Worm (Caenorhabditis elegans) whole organism, L4 larva: Measurements from ENCODE around the gene asns-2.
"Not testable (repeated sequence)": the region's sequence is repeated elsewhere in the genome, so short reads cannot be mapped to it uniquely, and the experiment has no call there.

Experiments
- F10B5.3 ChIP-seq: sonication (generic microtip); optimal IDR thresholded peaks from 2 replicates; lab custom pipeline; 2016; ENCODE audit warnings: mild to moderate bottlenecking, missing genetic modification characterization, missing compliant biosample characterization
- T20F7.1 ChIP-seq: fragments of 200-800 bp; sonication (Bioruptor generic); optimal IDR thresholded peaks from 2 replicates; lab custom pipeline; 2018; ENCODE audit warnings: mild to moderate bottlenecking, missing genetic modification characterization, missing compliant biosample characterization
- T26A8.4 ChIP-seq: fragments of 200-800 bp; sonication (Bioruptor generic); IDR thresholded peaks from 2 replicates; pipeline ENCODE4 v1.3.6; 2022; ENCODE audit warnings: missing genetic modification characterization, missing compliant biosample characterization
- Y105C5A.15 ChIP-seq: fragments of 200-800 bp; sonication (Bioruptor generic); IDR thresholded peaks from 2 replicates; pipeline ENCODE4 v1.3.6; 2022; ENCODE audit warnings: missing genetic modification characterization, missing compliant biosample characterization
- Y48G9A.11 ChIP-seq: fragments of 200-800 bp; sonication (Bioruptor generic); IDR thresholded peaks from 2 replicates; pipeline ENCODE4 v1.3.6; 2022; ENCODE audit warnings: missing genetic modification reagents, missing genetic modification characterization, missing compliant biosample characterization
- ZK546.5 ChIP-seq, 2 experiments: sonication (generic microtip); optimal IDR thresholded peaks; 2 replicates each; lab custom pipeline; 2017; ENCODE audit warnings: missing biosample characterization in 2 of 2, missing genetic modification characterization in 2 of 2
- aly-2 ChIP-seq: sonication (generic microtip); optimal IDR thresholded peaks from 2 replicates; lab custom pipeline; 2018; ENCODE audit warnings: missing biosample characterization, missing genetic modification characterization
- arid-1 ChIP-seq: fragments of 200-800 bp; sonication (Bioruptor generic); conservative IDR thresholded peaks from 2 replicates; pipeline ENCODE4 v1.3.6; 2022; ENCODE audit warnings: missing genetic modification reagents, missing genetic modification characterization, missing compliant biosample characterization
- ceh-28 ChIP-seq: fragments of 150-350 bp; optimal IDR thresholded peaks from 2 replicates; lab custom pipeline; 2014; ENCODE audit warnings: missing biosample characterization, missing genetic modification reagents, missing genetic modification characterization
- daf-8 ChIP-seq: fragments of 200-800 bp; sonication (Bioruptor generic); IDR thresholded peaks from 2 replicates; pipeline ENCODE4 v1.3.6; 2022; ENCODE audit warnings: missing genetic modification characterization, missing compliant biosample characterization
- dmd-6 ChIP-seq: fragments of 200-800 bp; sonication (Bioruptor generic); IDR thresholded peaks from 2 replicates; pipeline ENCODE4 v1.3.6; 2022; ENCODE audit warnings: missing genetic modification reagents, missing genetic modification characterization, missing compliant biosample characterization
- dpl-1 ChIP-seq: fragments of 150-350 bp; optimal IDR thresholded peaks from 2 replicates; lab custom pipeline; 2014; ENCODE audit warnings: missing biosample characterization, missing genetic modification reagents, missing genetic modification characterization
- duxl-1 ChIP-seq: sonication (generic microtip); optimal IDR thresholded peaks from 2 replicates; lab custom pipeline; 2016; ENCODE audit warnings: mild to moderate bottlenecking, missing genetic modification characterization, moderate library complexity, missing compliant biosample characterization; ENCODE audit not compliant: poor library complexity
- fkh-10 ChIP-seq: fragments of 150-350 bp; optimal IDR thresholded peaks from 2 replicates; lab custom pipeline; 2014; ENCODE audit warnings: missing biosample characterization, missing genetic modification reagents, missing genetic modification characterization
- hif-1 ChIP-seq, 2 experiments: sonication (generic microtip); optimal IDR thresholded peaks; 2 replicates each; lab custom pipeline; 2016 to 2017; ENCODE audit warnings: missing compliant biosample characterization in 2 of 2, missing genetic modification characterization in 2 of 2, missing genetic modification reagents in 2 of 2, missing genotype in 2 of 2, mild to moderate bottlenecking in 1 of 2
- hlh-30 ChIP-seq: sonication (generic microtip); optimal IDR thresholded peaks from 2 replicates; lab custom pipeline; 2017; ENCODE audit warnings: antibody characterized with exemption, mild to moderate bottlenecking, missing genetic modification characterization, missing compliant biosample characterization; ENCODE audit not compliant: insufficient read depth
- hmg-1.1 ChIP-seq: fragments of 200-800 bp; sonication (Bioruptor generic); IDR thresholded peaks from 2 replicates; pipeline ENCODE4 v1.3.6; 2022; ENCODE audit warnings: missing genetic modification reagents, missing genetic modification characterization, missing compliant biosample characterization
- lin-1 ChIP-seq: fragments of 200-800 bp; sonication (Bioruptor generic); IDR thresholded peaks from 2 replicates; pipeline ENCODE4 v1.3.6; 2022; ENCODE audit warnings: missing genetic modification reagents, missing genetic modification characterization, missing compliant biosample characterization
- lin-13 ChIP-seq: fragments of 150-350 bp; optimal IDR thresholded peaks from 2 replicates; lab custom pipeline; 2014; ENCODE audit warnings: missing biosample characterization, missing genetic modification reagents, missing genetic modification characterization
- lin-15B ChIP-seq: fragments of 150-350 bp; sonication (generic microtip); optimal IDR thresholded peaks from 3 replicates; lab custom pipeline; 2014; ENCODE audit warnings: missing biosample characterization, missing genetic modification characterization
- lin-29 ChIP-seq: fragments of 200-800 bp; sonication (Bioruptor generic); IDR thresholded peaks from 2 replicates; pipeline ENCODE4 v1.3.6; 2022; ENCODE audit warnings: missing genetic modification reagents, missing genetic modification characterization, missing compliant biosample characterization
- lin-38 ChIP-seq: fragments of 200-800 bp; sonication (Bioruptor generic); IDR thresholded peaks from 2 replicates; pipeline ENCODE4 v1.3.6; 2022; ENCODE audit warnings: missing genetic modification reagents, missing genetic modification characterization, missing compliant biosample characterization
- madf-9 ChIP-seq: fragments of 200-800 bp; sonication (Bioruptor generic); conservative IDR thresholded peaks from 2 replicates; pipeline ENCODE4 v1.3.6; 2022; ENCODE audit warnings: missing genetic modification reagents, missing genetic modification characterization, missing compliant biosample characterization
- mdt-29 ChIP-seq: fragments of 200-800 bp; sonication (Bioruptor generic); IDR thresholded peaks from 2 replicates; pipeline ENCODE4 v1.3.6; 2022; ENCODE audit warnings: missing genetic modification reagents, missing genetic modification characterization, missing compliant biosample characterization
- mep-1 ChIP-seq: fragments of 150-350 bp; sonication (generic microtip); optimal IDR thresholded peaks from 3 replicates; lab custom pipeline; 2014; ENCODE audit warnings: missing biosample characterization, missing genetic modification characterization
- mxl-3 ChIP-seq: fragments of 200-800 bp; sonication (Bioruptor generic); optimal IDR thresholded peaks from 2 replicates; lab custom pipeline; 2018; ENCODE audit warnings: mild to moderate bottlenecking, missing genetic modification characterization, missing compliant biosample characterization
- nhr-10 ChIP-seq: fragments of 150-350 bp; optimal IDR thresholded peaks from 2 replicates; lab custom pipeline; 2014; ENCODE audit warnings: missing biosample characterization, missing genetic modification characterization
- nhr-11 ChIP-seq: fragments of 150-350 bp; optimal IDR thresholded peaks from 2 replicates; lab custom pipeline; 2014; ENCODE audit warnings: missing biosample characterization, missing genetic modification characterization
- nhr-25 ChIP-seq: sonication (generic microtip); optimal IDR thresholded peaks from 2 replicates; lab custom pipeline; 2017; ENCODE audit warnings: missing genetic modification characterization, mild to moderate bottlenecking, missing compliant biosample characterization, antibody characterized with exemption, moderate library complexity, borderline replicate concordance; ENCODE audit not compliant: insufficient read depth
- nhr-28 ChIP-seq: fragments of 150-350 bp; optimal IDR thresholded peaks from 2 replicates; lab custom pipeline; 2014; ENCODE audit warnings: missing biosample characterization, missing genetic modification characterization
- nhr-76 ChIP-seq: fragments of 150-350 bp; optimal IDR thresholded peaks from 2 replicates; lab custom pipeline; 2014; ENCODE audit warnings: missing biosample characterization, missing genetic modification characterization
- pha-4 ChIP-seq, 2 experiments: fragments of 150-350 bp in 1 of 2; fragments of 200-800 bp in 1 of 2; sonication (Bioruptor generic) in 1 of 2; IDR thresholded peaks in 1 of 2; optimal IDR thresholded peaks in 1 of 2; 2 replicates each; pipeline versions ENCODE4 v1.3.6 to Lab custom; 2014 to 2022; ENCODE audit warnings: missing genetic modification characterization in 2 of 2, missing genetic modification reagents in 2 of 2, missing biosample characterization in 1 of 2, missing compliant biosample characterization in 1 of 2
- php-3 ChIP-seq: fragments of 200-800 bp; sonication (Bioruptor generic); IDR thresholded peaks from 2 replicates; pipeline ENCODE4 v1.3.6; 2022; ENCODE audit warnings: missing genetic modification reagents, missing genetic modification characterization, missing compliant biosample characterization
- pqm-1 ChIP-seq: sonication (generic microtip); optimal IDR thresholded peaks from 2 replicates; lab custom pipeline; 2017; ENCODE audit warnings: missing biosample characterization, missing genetic modification characterization
- rbr-2 ChIP-seq: sonication (generic microtip); optimal IDR thresholded peaks from 2 replicates; lab custom pipeline; 2016; ENCODE audit warnings: missing genotype, missing genetic modification characterization, missing compliant biosample characterization
- saeg-2 ChIP-seq: fragments of 200-800 bp; sonication (Bioruptor generic); IDR thresholded peaks from 2 replicates; pipeline ENCODE4 v1.3.6; 2022; ENCODE audit warnings: missing genetic modification reagents, missing genetic modification characterization, missing compliant biosample characterization
- sdz-12 ChIP-seq: fragments of 200-800 bp; sonication (Bioruptor generic); optimal IDR thresholded peaks from 2 replicates; lab custom pipeline; 2018; ENCODE audit warnings: mild to moderate bottlenecking, missing genetic modification characterization, missing compliant biosample characterization
- skn-1 ChIP-seq: fragments of 150-350 bp; optimal IDR thresholded peaks from 2 replicates; lab custom pipeline; 2014; ENCODE audit warnings: missing biosample characterization, missing genetic modification characterization
- snpc-1.2 ChIP-seq: fragments of 200-800 bp; sonication (Bioruptor generic); IDR thresholded peaks from 2 replicates; pipeline ENCODE4 v1.3.6; 2022; ENCODE audit warnings: missing genetic modification reagents, missing genetic modification characterization, missing compliant biosample characterization
- unc-39 ChIP-seq: sonication (generic microtip); optimal IDR thresholded peaks from 2 replicates; lab custom pipeline; 2017; ENCODE audit warnings: missing biosample characterization, missing genetic modification characterization
- vab-7 ChIP-seq: fragments of 200-800 bp; sonication (Bioruptor generic); IDR thresholded peaks from 2 replicates; pipeline ENCODE4 v1.3.6; 2022; ENCODE audit warnings: missing genetic modification reagents, missing genetic modification characterization, missing compliant biosample characterization
- zag-1 ChIP-seq: fragments of 150-350 bp; optimal IDR thresholded peaks from 2 replicates; lab custom pipeline; 2014; ENCODE audit warnings: missing biosample characterization, missing genetic modification characterization
- zip-11 ChIP-seq: fragments of 200-800 bp; sonication (Bioruptor generic); IDR thresholded peaks from 2 replicates; pipeline ENCODE4 v1.3.6; 2022; ENCODE audit warnings: missing genetic modification characterization, missing compliant biosample characterization
- ztf-7 ChIP-seq: fragments of 150-350 bp; optimal IDR thresholded peaks from 2 replicates; lab custom pipeline; 2014; ENCODE audit warnings: missing biosample characterization, missing genetic modification characterization

Gene asns-2

DNA sequence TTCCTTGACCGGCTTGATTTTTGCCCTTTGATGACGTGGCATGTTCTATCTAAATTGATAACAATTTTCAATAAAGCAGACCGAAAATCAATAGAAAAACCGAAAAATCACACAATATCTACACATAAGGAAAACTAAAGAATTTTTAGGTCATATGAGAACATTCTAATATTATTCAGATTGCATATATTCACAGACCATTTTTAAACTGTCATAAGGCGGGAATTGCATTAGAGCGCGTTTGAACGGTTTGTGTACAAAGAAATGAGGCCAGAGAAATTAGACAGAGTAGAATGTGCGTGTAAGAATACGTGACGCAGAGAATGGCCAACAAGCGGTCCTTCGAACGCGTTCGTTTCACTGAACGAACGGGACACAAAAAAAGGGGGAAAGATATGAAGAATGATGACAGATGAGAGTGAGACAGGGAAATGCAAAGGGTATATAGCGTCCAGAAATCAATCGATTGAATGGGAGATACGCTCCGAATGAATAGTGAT is 13.7 kb downstream of the asns-2 start, which contains the start of gene M02D8.3 (continued):
- TF ChIP-seq fkh-10 (no peak), hlh-30 (tag; lab: Kevin White, UChicago) (peak; percentile 91), lin-15B (tag; lab: Kevin White, UChicago) (no peak), unc-39 (no peak), zag-1 (tag; lab: Kevin White, UChicago) (no peak), dpl-1 (GFP tag; lab: Kevin White, UChicago) (peak; percentile 66), arid-1 (GFP tag; lab: Robert Waterston, UW) (0 out of 2 replicates have a peak, but pooled peaks have one; percentile 6), pha-4 (GFP tag; IDR thresholded peaks at IDR 0.05; lab: Robert Waterston, UW) (no peak), pha-4 (tag; optimal IDR thresholded peaks at IDR 0.05; lab: Kevin White, UChicago) (peak; percentile 48), nhr-76 (tag; lab: Kevin White, UChicago) (no peak), sdz-12 (GFP tag; lab: Kevin White, UChicago) (no peak), mep-1 (tag; lab: Kevin White, UChicago) (peak; percentile 74), mdt-29 (GFP tag; lab: Robert Waterston, UW) (no peak), ztf-7 (peak; percentile 5), Y48G9A.11 (GFP tag; lab: Robert Waterston, UW) (no peak), ceh-28 (peak; percentile 23), lin-1 (GFP tag; lab: Robert Waterston, UW) (0 out of 2 replicates have a peak, but pooled peaks have one; percentile 13), lin-29 (GFP tag; lab: Robert Waterston, UW) (no peak), hmg-1.1 (GFP tag; lab: Robert Waterston, UW) (0 out of 2 replicates have a peak, but pooled peaks have one; percentile 41), zip-11 (no peak), rbr-2 (tag; lab: Kevin White, UChicago) (peak; percentile 57), nhr-25 (tag; lab: Kevin White, UChicago) (peak; percentile 43), skn-1 (tag; lab: Kevin White, UChicago) (no peak), T20F7.1 (peak; percentile 10), php-3 (GFP tag; lab: Robert Waterston, UW) (no peak), daf-8 (GFP tag; lab: Robert Waterston, UW) (no peak), madf-9 (no peak), mxl-3 (GFP tag; lab: Kevin White, UChicago) (peak; percentile 83), hif-1 (tag; optimal IDR thresholded peaks at IDR 0.05; lab: Kevin White, UChicago) (peak in 1 of 2 experiments; percentile 41)

DNA sequence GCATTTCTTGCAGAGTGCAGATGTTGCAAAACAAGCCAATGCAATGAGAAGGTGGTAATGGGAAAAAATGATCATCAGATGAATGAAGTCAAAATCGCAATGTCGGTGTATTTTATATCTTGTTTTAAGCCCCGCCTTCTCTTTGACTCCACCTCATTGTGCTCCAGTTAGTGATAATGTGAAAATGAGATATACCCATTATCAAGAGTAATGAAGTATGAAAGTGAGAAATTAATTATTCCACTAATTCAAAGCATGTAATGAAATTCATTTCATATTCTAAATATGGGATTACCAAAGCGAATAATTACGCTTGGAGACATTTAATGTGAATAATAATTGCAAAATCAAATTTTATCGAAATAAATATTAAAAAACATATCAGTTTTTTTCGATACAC is 18.9 kb downstream of the asns-2 start, which contains the start of gene M02D8.6:
Gene M02D8.6 (minus strand): TSS at position 101 of the 400 bp plus-strand sequence.
- not testable (repeated sequence) for TF ChIP-seq php-3 (GFP tag; lab: Robert Waterston, UW); nhr-28; pha-4 (GFP tag; IDR thresholded peaks at IDR 0.05; lab: Robert Waterston, UW); pha-4 (tag; optimal IDR thresholded peaks at IDR 0.05; lab: Kevin White, UChicago)

ce11 chrX:8727306-8727705 is 23.4 kb downstream of the asns-2 start, which contains the start of gene EGAP4.1:
EGAP4.1 (minus strand) TSS chrX:8727406.
- TF ChIP-seq lin-38 (GFP tag; lab: Robert Waterston, UW), result no peak
- TF ChIP-seq nhr-11, result peak; percentile 28

DNA sequence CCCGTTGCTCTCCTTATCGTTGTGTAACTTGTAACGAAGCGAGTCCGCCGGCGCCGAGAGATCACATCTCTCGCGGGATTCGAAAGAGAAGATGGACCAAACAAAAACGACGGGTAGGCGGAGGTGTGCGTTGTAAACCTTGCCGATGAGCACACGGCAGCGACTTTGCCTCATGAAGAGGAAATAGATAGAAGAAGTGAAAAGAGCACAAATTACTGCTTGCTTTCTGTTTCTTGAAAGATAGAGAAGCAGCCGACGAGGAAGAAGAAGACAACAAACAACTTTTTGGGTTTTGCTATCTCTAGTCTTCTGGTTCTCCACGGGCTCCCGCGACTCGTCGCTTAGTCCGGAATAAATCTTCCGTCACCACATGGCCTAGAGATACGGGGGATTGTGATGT is 26.9 kb downstream of the asns-2 start:
- TF ChIP-seq pqm-1 (tag; lab: Kevin White, UChicago) (no peak), snpc-1.2 (GFP tag; lab: Robert Waterston, UW) (no peak), aly-2 (tag; lab: Kevin White, UChicago) (no peak), dmd-6 (GFP tag; lab: Robert Waterston, UW) (no peak), vab-7 (GFP tag; lab: Robert Waterston, UW) (no peak), saeg-2 (GFP tag; lab: Robert Waterston, UW) (no peak), F10B5.3 (tag; lab: Kevin White, UChicago) (no peak), nhr-10 (tag; lab: Kevin White, UChicago) (no peak), hlh-30 (tag; lab: Kevin White, UChicago) (no peak), duxl-1 (tag; lab: Kevin White, UChicago) (no peak), Y105C5A.15 (GFP tag; lab: Robert Waterston, UW) (no peak), mdt-29 (GFP tag; lab: Robert Waterston, UW) (no peak), dpl-1 (GFP tag; lab: Kevin White, UChicago) (no peak), lin-38 (GFP tag; lab: Robert Waterston, UW) (no peak), rbr-2 (tag; lab: Kevin White, UChicago) (no peak), arid-1 (GFP tag; lab: Robert Waterston, UW) (no peak), ZK546.5 (tag; optimal IDR thresholded peaks at IDR 0.05; lab: Kevin White, UChicago) (no peak), mep-1 (tag; lab: Kevin White, UChicago) (no peak), T26A8.4 (GFP tag; lab: Robert Waterston, UW) (no peak), lin-13 (GFP tag; lab: Kevin White, UChicago) (no peak), nhr-11 (peak; percentile 30), T20F7.1 (no peak)
